Fruit fly (Drosophila melanogaster): ENCODE results near the gene CG2186.
A peak's percentile ranks its signal among the peaks of the same experiment; 100 is the strongest.

The CG2186 gene

DNA sequence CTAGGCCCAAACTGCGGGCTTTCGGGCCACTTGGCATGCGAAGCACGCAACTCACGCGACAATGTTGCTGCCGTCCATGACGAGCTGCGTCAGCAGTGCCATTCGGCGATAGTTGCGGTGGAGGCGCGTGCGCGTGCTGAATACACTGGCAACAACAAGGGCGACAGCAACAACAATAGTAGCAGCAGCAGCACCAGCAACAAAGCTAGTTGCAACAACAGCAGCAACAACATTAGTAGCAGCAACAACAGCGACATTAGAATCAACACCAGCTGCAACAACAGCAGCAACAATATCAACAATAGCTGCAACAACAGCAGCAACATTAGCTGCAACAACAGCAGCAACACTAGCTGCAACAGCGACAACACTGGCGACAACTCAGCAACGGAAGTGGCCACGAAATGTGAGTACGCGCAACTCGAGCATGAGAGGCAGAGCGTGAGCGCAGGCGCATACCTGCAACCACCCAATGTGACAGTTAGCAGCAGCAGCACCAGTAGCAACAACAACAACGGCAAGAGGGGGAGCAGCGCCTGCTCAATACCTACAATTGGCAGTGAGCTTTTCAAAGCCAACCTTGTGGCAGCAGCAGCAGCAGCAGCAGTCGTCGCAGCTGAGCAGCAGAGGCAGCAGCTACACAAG is 48.9 kb downstream of the CG2186 start (continued):
- TF ChIP-seq CG8478 (optimal IDR thresholded peaks at IDR 0.05) (peak; percentile 72), Ets97D (GFP tag; optimal IDR thresholded peaks at IDR 0.05) (peak; percentile 9), row (GFP tag; IDR thresholded peaks at IDR 0.05) (peak; percentile 40; the same call in 2 of the 3 replicates), Scr (GFP tag; IDR thresholded peaks at IDR 0.05; ENCODE audit: partially characterized antibody) (peak; percentile 44; the same call in 1 of the 2 replicates), CG13287 (GFP tag; IDR thresholded peaks at IDR 0.05; ENCODE audit: partially characterized antibody) (peak; percentile 24; the same call in 1 of the 2 replicates), CG11504 (tag; optimal IDR thresholded peaks at IDR 0.05) (peak; percentile 92), CG9932 (GFP tag; IDR thresholded peaks at IDR 0.05) (0 out of 2 replicates have a peak, but pooled peaks have one; percentile 16), CG4360 (GFP tag; IDR thresholded peaks at IDR 0.05) (peak; percentile 67), Adf1 (GFP tag; IDR thresholded peaks at IDR 0.05) (peak; percentile 78; the same call in 1 of the 2 replicates), Asciz (GFP tag; optimal IDR thresholded peaks at IDR 0.05) (no peak), Deaf1 (tag; optimal IDR thresholded peaks at IDR 0.05) (no peak)

DNA sequence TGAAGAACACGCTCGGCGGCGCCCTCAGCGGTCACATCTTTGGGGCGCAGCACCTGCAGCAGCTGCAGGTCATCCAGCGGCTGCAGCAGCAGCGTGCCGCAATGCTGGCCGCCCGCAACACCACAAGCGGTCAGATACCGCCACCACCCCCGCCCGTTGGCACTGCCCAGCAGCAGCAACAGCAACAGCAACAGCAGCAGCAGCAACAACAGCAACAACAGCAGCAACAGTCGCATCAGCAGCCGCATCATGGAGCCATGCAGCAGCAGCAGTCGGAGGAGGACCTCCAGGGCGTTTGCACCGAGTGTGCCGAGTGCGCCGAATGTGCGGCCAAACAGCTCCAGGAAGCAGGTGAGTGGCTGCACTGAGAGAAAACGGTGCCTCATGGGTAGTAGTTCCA is 55.1 kb downstream of the CG2186 start:
- TF ChIP-seq Hr39 (optimal IDR thresholded peaks at IDR 0.05) (peak; percentile 31), CG7987 (GFP tag; optimal IDR thresholded peaks at IDR 0.05) (no peak), ash1 (GFP tag; optimal IDR thresholded peaks at IDR 0.05) (no peak), CG9817 (tag; optimal IDR thresholded peaks at IDR 0.05) (no peak), rib (GFP tag; IDR thresholded peaks at IDR 0.05) (no peak), CG18599 (GFP tag; optimal IDR thresholded peaks at IDR 0.05) (no peak), CG11560 (tag; IDR thresholded peaks at IDR 0.05) (no peak), Med (GFP tag) (peak; percentile 3), Deaf1 (tag; optimal IDR thresholded peaks at IDR 0.05) (no peak), Ets65A (GFP tag) (peak; percentile 58), trem (tag; optimal IDR thresholded peaks at IDR 0.05) (no peak), ro (GFP tag; IDR thresholded peaks at IDR 0.05) (no peak)

Measured in whole organism, embryonic.